Fruit fly (Drosophila melanogaster) whole organism, embryonic: ENCODE data around the gene CG42728.

Experiments
- CG5245 ChIP-seq: fragments of 200-800 bp; sonication (Bioruptor generic); optimal IDR thresholded peaks from 3 replicates; lab custom pipeline; 2016; ENCODE audit warnings: missing biosample characterization, missing genetic modification characterization
- CG7963 ChIP-seq: fragments of 200-800 bp; sonication (Bioruptor generic); IDR thresholded peaks from 3 replicates; pipeline ENCODE4 v1.3.6; 2022; ENCODE audit warnings: missing biosample characterization, missing genetic modification characterization; ENCODE audit not compliant: partially characterized antibody
- CTCF ChIP-seq: fragments of 200-800 bp; sonication (Bioruptor generic); optimal IDR thresholded peaks from 2 replicates; lab custom pipeline; 2017; ENCODE audit warnings: missing biosample characterization, mild to moderate bottlenecking, missing genetic modification characterization, moderate library complexity
- HHEX ChIP-seq: fragments of 200-800 bp; sonication (Bioruptor generic); optimal IDR thresholded peaks from 3 replicates; lab custom pipeline; 2017; ENCODE audit warnings: missing biosample characterization, mild to moderate bottlenecking, missing genetic modification characterization, missing genetic modification reagents
- Hr39 ChIP-seq: fragments of >200 bp; optimal IDR thresholded peaks from 2 replicates; lab custom pipeline; 2017
- Mes4 ChIP-seq: fragments of 200-800 bp; sonication (Bioruptor generic); optimal IDR thresholded peaks from 2 replicates; lab custom pipeline; 2016; ENCODE audit warnings: missing biosample characterization, missing genetic modification characterization
- Trl ChIP-seq, 3 experiments: fragments of >200 bp in 2 of 3; fragments of 200-800 bp in 1 of 3; sonication (Bioruptor generic) in 1 of 3; optimal IDR thresholded peaks; 2 replicates in 1 of 3; 3 replicates in 2 of 3; lab custom pipeline; 2016 to 2017; ENCODE audit warnings: missing biosample characterization in 1 of 3, missing genetic modification characterization in 1 of 3
- gsb-n ChIP-seq: fragments of 200-800 bp; sonication (Bioruptor generic); optimal IDR thresholded peaks from 3 replicates; lab custom pipeline; 2018; ENCODE audit warnings: missing biosample characterization, mild to moderate bottlenecking, missing genetic modification characterization
- shn ChIP-seq: fragments of 200-800 bp; sonication (Bioruptor generic); optimal IDR thresholded peaks from 3 replicates; lab custom pipeline; 2016; ENCODE audit warnings: missing biosample characterization, missing genetic modification characterization
- slbo ChIP-seq: fragments of 200-800 bp; sonication (Bioruptor generic); IDR thresholded peaks from 2 replicates; pipeline ENCODE4 v1.3.6; 2022; ENCODE audit warnings: missing biosample characterization, missing genetic modification characterization
- slp2 ChIP-seq: fragments of 200-800 bp; sonication (Bioruptor generic); optimal IDR thresholded peaks from 2 replicates; lab custom pipeline; 2016; ENCODE audit warnings: missing biosample characterization, missing genetic modification characterization

DNA sequence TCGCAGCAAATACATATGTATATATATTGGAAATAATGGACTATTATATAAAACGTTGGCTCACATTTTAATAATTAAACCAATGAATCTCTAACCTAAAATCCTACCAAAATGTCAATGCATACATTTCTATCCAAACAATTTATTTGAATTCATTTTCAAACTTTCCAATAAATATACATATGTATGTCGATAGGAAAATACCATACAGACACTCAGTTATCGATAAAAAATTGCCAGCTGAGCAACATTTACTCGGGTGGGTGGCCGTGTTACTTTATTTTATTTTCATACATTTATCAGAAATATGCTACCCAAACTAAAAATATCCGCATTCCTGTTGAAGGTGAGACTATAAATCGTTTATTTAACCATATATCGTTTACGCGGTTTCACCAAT, 48.4 kb upstream of the CG42728 start, which contains the start of gene Ufsp2:
- no peak for TF ChIP-seq CG5245 (GFP tag; lab: Kevin White, UChicago)
- TF ChIP-seq slp2: no peak
- TF ChIP-seq CG7963 (GFP tag; lab: Robert Waterston, UW): no peak; the same call in 2 of the 3 replicates
- no peak for TF ChIP-seq shn (GFP tag; lab: Kevin White, UChicago)
- TF ChIP-seq Mes4 (GFP tag; lab: Kevin White, UChicago): no peak
- no peak for TF ChIP-seq Trl (optimal IDR thresholded peaks at IDR 0.05; lab: Kevin White, UChicago)
- no peak for TF ChIP-seq Trl (GFP tag; optimal IDR thresholded peaks at IDR 0.05; lab: Kevin White, UChicago)
- TF ChIP-seq gsb-n: no peak
- TF ChIP-seq Hr39 (lab: Kevin White, UChicago): no peak
- no peak for TF ChIP-seq HHEX (GFP tag; lab: Kevin White, UChicago)
- no peak for TF ChIP-seq slbo (GFP tag; lab: Robert Waterston, UW)
- TF ChIP-seq CTCF (GFP tag; lab: Kevin White, UChicago): no peak
